Worm (Caenorhabditis elegans) whole organism, L4/young adult: Measurements from ENCODE around the gene Y53G8AR.5.

Experiments
- W03F9.2 ChIP-seq: fragments of 150-350 bp; optimal IDR thresholded peaks from 2 replicates; lab custom pipeline; 2014; ENCODE audit warnings: missing biosample characterization, missing genetic modification characterization
- him-1 ChIP-seq: sonication (generic microtip); optimal IDR thresholded peaks from 2 replicates; lab custom pipeline; 2016; ENCODE audit warnings: missing genotype, missing genetic modification reagents, missing genetic modification characterization, missing compliant biosample characterization

DNA sequence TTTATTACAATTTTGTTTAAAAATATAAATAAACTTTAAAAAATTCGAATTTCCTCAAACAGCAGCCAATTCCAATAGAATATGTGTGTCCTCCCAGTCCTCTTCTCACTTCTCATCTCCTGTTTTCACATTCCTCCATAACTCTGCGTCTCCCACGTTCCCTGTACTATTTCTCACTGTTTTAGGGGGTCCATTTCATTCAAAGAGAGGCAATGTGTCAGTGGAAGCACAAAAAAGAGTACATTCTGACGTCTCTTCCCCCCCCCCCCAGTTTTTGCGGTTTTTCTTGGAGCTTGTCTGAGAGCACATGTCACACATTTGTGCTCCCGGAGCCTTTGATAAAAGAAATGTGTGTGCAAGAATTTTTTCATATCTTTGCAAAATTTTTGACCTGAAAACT, 7.3 kb downstream of the Y53G8AR.5 start:
- TF ChIP-seq him-1 (tag; lab: Kevin White, UChicago) (no peak), W03F9.2 (tag; lab: Kevin White, UChicago) (no peak)
